In the genomic region with DNA sequence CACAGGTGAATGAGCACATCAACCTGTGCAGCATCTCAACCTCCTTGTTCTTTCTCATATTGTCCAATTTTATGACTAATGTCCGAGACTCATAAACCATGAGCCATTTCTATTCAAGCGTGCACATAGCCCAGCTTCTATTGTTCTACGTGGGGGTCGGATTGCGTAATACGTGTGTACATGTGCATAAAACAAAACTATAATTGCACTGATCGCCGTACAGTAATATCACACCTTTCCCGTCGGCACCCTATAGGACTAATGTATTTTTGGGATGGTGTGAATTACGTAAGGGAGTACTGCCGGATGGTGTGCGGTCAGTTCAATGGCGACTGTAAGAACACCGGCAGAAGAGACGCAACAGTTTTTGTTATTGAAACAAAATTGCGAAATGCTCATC, we compare ENCODE assay signal across 4 worm cellular contexts.
TF ChIP-seq lines count a peak whose summit lies in the region.

No protein-coding gene starts in this region.

TF ChIP-seq in whole organism, L4 larva, 104 proteins besides CTCF, POLR2A, EP300 and RAD21:
- TF ChIP-seq ztf-7 (tag; optimal IDR thresholded peaks at IDR 0.05; lab: Kevin White, UChicago) (no peak), hlh-30 (tag; optimal IDR thresholded peaks at IDR 0.05; lab: Kevin White, UChicago; ENCODE audit: insufficient read depth) (no peak), mes-2 (tag; optimal IDR thresholded peaks at IDR 0.05; lab: Kevin White, UChicago; ENCODE audit: poor library complexity, severe bottlenecking) (peak; percentile 27), aha-1 (tag; lab: Kevin White, UChicago) (peak; percentile 4)

TF ChIP-seq in whole organism, early embryonic, 17 proteins besides CTCF, POLR2A, EP300 and RAD21:
- TF ChIP-seq hmg-4 (GFP tag; optimal IDR thresholded peaks at IDR 0.05; lab: Kevin White, UChicago) (no peak), pes-1 (GFP tag; IDR thresholded peaks at IDR 0.05; lab: Robert Waterston, UW) (peak; percentile 16; the same call in 1 of the 2 replicates)

TF ChIP-seq in whole organism, late embryonic, 69 proteins besides CTCF, POLR2A, EP300 and RAD21:
- TF ChIP-seq ceh-31 (tag; optimal IDR thresholded peaks at IDR 0.05; lab: Kevin White, UChicago): peak; percentile 16
- no peak for TF ChIP-seq pat-9 (tag; optimal IDR thresholded peaks at IDR 0.05; lab: Kevin White, UChicago)
- no peak for TF ChIP-seq ceh-9 (tag; optimal IDR thresholded peaks at IDR 0.05; lab: Kevin White, UChicago)
- peak; percentile 77; the same call in 1 of the 2 replicates for TF ChIP-seq sox-2 (GFP tag; IDR thresholded peaks at IDR 0.05; lab: Robert Waterston, UW)

TF ChIP-seq in whole organism, mixed stage, embryonic, 35 proteins besides CTCF, POLR2A, EP300 and RAD21:
- TF ChIP-seq nhr-237 (tag; optimal IDR thresholded peaks at IDR 0.05; lab: Kevin White, UChicago): no peak
- TF ChIP-seq ceh-39 (tag; optimal IDR thresholded peaks at IDR 0.05; lab: Kevin White, UChicago): no peak
- TF ChIP-seq ztf-11 (tag; optimal IDR thresholded peaks at IDR 0.05; lab: Kevin White, UChicago): no peak
- no peak for TF ChIP-seq sptf-1 (tag; optimal IDR thresholded peaks at IDR 0.05; lab: Kevin White, UChicago)
- TF ChIP-seq unc-120 (tag; optimal IDR thresholded peaks at IDR 0.05; lab: Kevin White, UChicago; ENCODE audit: poor library complexity, severe bottlenecking): no peak
- TF ChIP-seq nhr-2 (tag; optimal IDR thresholded peaks at IDR 0.05; lab: Kevin White, UChicago): peak; percentile 85
- TF ChIP-seq bed-3 (GFP tag; optimal IDR thresholded peaks at IDR 0.05; lab: Kevin White, UChicago): no peak
- no peak for TF ChIP-seq blmp-1 (tag; optimal IDR thresholded peaks at IDR 0.05; lab: Kevin White, UChicago)
- no peak for TF ChIP-seq lin-13 (tag; optimal IDR thresholded peaks at IDR 0.05; lab: Kevin White, UChicago)
- TF ChIP-seq ham-2 (GFP tag; optimal IDR thresholded peaks at IDR 0.05; lab: Kevin White, UChicago): no peak
- TF ChIP-seq elt-1 (tag; optimal IDR thresholded peaks at IDR 0.05; lab: Kevin White, UChicago; ENCODE audit: borderline replicate concordance, insufficient read depth): no peak
- TF ChIP-seq mls-2 (tag; optimal IDR thresholded peaks at IDR 0.05; lab: Kevin White, UChicago): peak; percentile 2
- TF ChIP-seq mep-1 (tag; optimal IDR thresholded peaks at IDR 0.05; lab: Kevin White, UChicago): no peak
- no peak for TF ChIP-seq elt-3 (tag; optimal IDR thresholded peaks at IDR 0.05; lab: Kevin White, UChicago)
- TF ChIP-seq drap-1 (GFP tag; optimal IDR thresholded peaks at IDR 0.05; lab: Kevin White, UChicago): no peak
- no peak for TF ChIP-seq unc-62 (GFP tag; optimal IDR thresholded peaks at IDR 0.05; lab: Kevin White, UChicago)
- no peak for TF ChIP-seq hlh-1 (tag; optimal IDR thresholded peaks at IDR 0.05; lab: Kevin White, UChicago)
- TF ChIP-seq M03D4.4 (tag; optimal IDR thresholded peaks at IDR 0.05; lab: Kevin White, UChicago): no peak
- TF ChIP-seq ces-1 (GFP tag; optimal IDR thresholded peaks at IDR 0.05; lab: Kevin White, UChicago): no peak
- peak; percentile 82 for TF ChIP-seq zip-8 (tag; optimal IDR thresholded peaks at IDR 0.05; lab: Kevin White, UChicago)
- no peak for TF ChIP-seq flh-1 (GFP tag; optimal IDR thresholded peaks at IDR 0.05; lab: Kevin White, UChicago)
- TF ChIP-seq cnd-1 (tag; optimal IDR thresholded peaks at IDR 0.05; lab: Kevin White, UChicago): peak; percentile 39
- peak; percentile 38 for TF ChIP-seq sem-2 (GFP tag; optimal IDR thresholded peaks at IDR 0.05; lab: Kevin White, UChicago)
- no peak for TF ChIP-seq lin-32 (GFP tag; optimal IDR thresholded peaks at IDR 0.05; lab: Kevin White, UChicago)
- no peak for TF ChIP-seq snpc-4 (tag; optimal IDR thresholded peaks at IDR 0.05; lab: Kevin White, UChicago)
- no peak for TF ChIP-seq ceh-83 (GFP tag; optimal IDR thresholded peaks at IDR 0.05; lab: Kevin White, UChicago)
- no peak for TF ChIP-seq nhr-76 (tag; optimal IDR thresholded peaks at IDR 0.05; lab: Kevin White, UChicago)
- no peak for TF ChIP-seq ceh-43 (GFP tag; optimal IDR thresholded peaks at IDR 0.05; lab: Kevin White, UChicago)
- TF ChIP-seq nhr-12 (tag; optimal IDR thresholded peaks at IDR 0.05; lab: Kevin White, UChicago): no peak
- TF ChIP-seq mab-5 (tag; optimal IDR thresholded peaks at IDR 0.05; lab: Kevin White, UChicago): no peak
- no peak for TF ChIP-seq tbx-8 (GFP tag; optimal IDR thresholded peaks at IDR 0.05; lab: Kevin White, UChicago)
- TF ChIP-seq pha-4 (tag; optimal IDR thresholded peaks at IDR 0.05; lab: Kevin White, UChicago): no peak
- no peak for TF ChIP-seq nhr-28 (tag; optimal IDR thresholded peaks at IDR 0.05; lab: Kevin White, UChicago)
- TF ChIP-seq lsy-2 (tag; optimal IDR thresholded peaks at IDR 0.05; lab: Kevin White, UChicago): no peak
- no peak for TF ChIP-seq unc-39 (tag; optimal IDR thresholded peaks at IDR 0.05; lab: Kevin White, UChicago)
